Worm (Caenorhabditis elegans): ENCODE data around the gene rack-1.

ce11 chrIV:10223723-10224122 lies 47.2 kb downstream of the rack-1 start, which contains the start of gene nas-12:
- no peak for TF ChIP-seq sea-1 (GFP tag; conservative IDR thresholded peaks at IDR 0.05)
- no peak for TF ChIP-seq tbx-11 (GFP tag; IDR thresholded peaks at IDR 0.05)

Data from whole organism, early embryonic.